Fruit fly (Drosophila melanogaster) whole organism, embryonic: ENCODE results near the gene CG32554.

ENCODE experiments used
- Asciz ChIP-seq: fragments of 200-800 bp; sonication (Bioruptor generic); optimal IDR thresholded peaks from 2 replicates; lab custom pipeline; 2017; ENCODE audit warnings: missing biosample characterization, mild to moderate bottlenecking, missing genetic modification characterization, missing genetic modification reagents
- Bteb2 ChIP-seq: fragments of 200-800 bp; sonication (Bioruptor generic); optimal IDR thresholded peaks from 2 replicates; lab custom pipeline; 2016; ENCODE audit warnings: missing biosample characterization, missing genetic modification characterization
- CG11093 ChIP-seq: fragments of 200-800 bp; sonication (Bioruptor generic); IDR thresholded peaks from 3 replicates; pipeline ENCODE4 v1.3.6; 2022; ENCODE audit warnings: missing biosample characterization, missing genetic modification characterization
- CG11456 ChIP-seq: fragments of 200-800 bp; sonication (Bioruptor generic); IDR thresholded peaks from 3 replicates; pipeline ENCODE4 v1.3.6; 2022; ENCODE audit warnings: missing biosample characterization, missing genetic modification characterization
- CG13894 ChIP-seq: fragments of 200-800 bp; sonication (Bioruptor generic); optimal IDR thresholded peaks from 3 replicates; lab custom pipeline; 2018; ENCODE audit warnings: missing biosample characterization, mild to moderate bottlenecking, missing genetic modification characterization, moderate library complexity
- CG14667 ChIP-seq: fragments of 200-800 bp; sonication (Bioruptor generic); IDR thresholded peaks from 2 replicates; pipeline ENCODE4 v1.3.6; 2022; ENCODE audit warnings: missing biosample characterization, missing genetic modification characterization
- CG15696 ChIP-seq: fragments of 200-800 bp; sonication (Bioruptor generic); optimal IDR thresholded peaks from 2 replicates; lab custom pipeline; 2019; ENCODE audit warnings: missing biosample characterization, mild to moderate bottlenecking, missing genetic modification characterization, moderate library complexity
- CG17359 ChIP-seq: fragments of 200-800 bp; sonication (Bioruptor generic); optimal IDR thresholded peaks from 3 replicates; lab custom pipeline; 2018; ENCODE audit warnings: missing biosample characterization, mild to moderate bottlenecking, missing genetic modification characterization, moderate library complexity
- CG2116 ChIP-seq: fragments of 200-800 bp; sonication (Bioruptor generic); optimal IDR thresholded peaks from 3 replicates; lab custom pipeline; 2018; ENCODE audit warnings: missing biosample characterization, mild to moderate bottlenecking, missing genetic modification characterization
- CG2889 ChIP-seq: fragments of 200-800 bp; sonication (Bioruptor generic); IDR thresholded peaks from 3 replicates; pipeline ENCODE4 v1.3.6; 2022; ENCODE audit warnings: missing biosample characterization, missing genetic modification characterization
- CG31224 ChIP-seq: fragments of 200-800 bp; sonication (Bioruptor generic); IDR thresholded peaks from 2 replicates; pipeline ENCODE4 v1.3.6; 2022; ENCODE audit warnings: missing biosample characterization, missing genetic modification characterization
- CG31388 ChIP-seq: fragments of 200-800 bp; sonication (Bioruptor generic); optimal IDR thresholded peaks from 2 replicates; lab custom pipeline; 2016; ENCODE audit warnings: missing biosample characterization, missing genetic modification characterization
- CG4328 ChIP-seq: fragments of 200-800 bp; sonication (Bioruptor generic); optimal IDR thresholded peaks from 3 replicates; lab custom pipeline; 2017; ENCODE audit warnings: missing biosample characterization, missing genetic modification reagents, missing genetic modification characterization
- CG4404 ChIP-seq: fragments of 200-800 bp; sonication (Bioruptor generic); IDR thresholded peaks from 2 replicates; pipeline ENCODE4 v1.3.6; 2022; ENCODE audit warnings: missing biosample characterization, missing genetic modification characterization
- CG6254 ChIP-seq: fragments of 200-800 bp; sonication (Bioruptor generic); optimal IDR thresholded peaks from 3 replicates; lab custom pipeline; 2017; ENCODE audit warnings: mild to moderate bottlenecking, missing biosample characterization, missing genetic modification reagents, missing genetic modification characterization
- CG6654 ChIP-seq: fragments of 200-800 bp; sonication (Bioruptor generic); optimal IDR thresholded peaks from 2 replicates; lab custom pipeline; 2017; ENCODE audit warnings: missing biosample characterization, mild to moderate bottlenecking, missing genetic modification characterization
- CG6683 ChIP-seq: fragments of 200-800 bp; sonication (Bioruptor generic); optimal IDR thresholded peaks from 2 replicates; lab custom pipeline; 2017; ENCODE audit warnings: missing biosample characterization, mild to moderate bottlenecking, missing genetic modification characterization, missing genetic modification reagents
- CG7928 ChIP-seq: fragments of 200-800 bp; sonication (Bioruptor generic); optimal IDR thresholded peaks from 2 replicates; lab custom pipeline; 2017; ENCODE audit warnings: missing biosample characterization, mild to moderate bottlenecking, missing genetic modification characterization
- CG8089 ChIP-seq: fragments of 200-800 bp; sonication (Bioruptor generic); optimal IDR thresholded peaks from 3 replicates; lab custom pipeline; 2016; ENCODE audit warnings: missing biosample characterization, missing genetic modification characterization
- CG8388 ChIP-seq: fragments of 200-800 bp; sonication (Bioruptor generic); optimal IDR thresholded peaks from 2 replicates; lab custom pipeline; 2019; ENCODE audit warnings: missing biosample characterization, mild to moderate bottlenecking, missing genetic modification characterization, moderate library complexity
- Dll ChIP-seq: fragments of 200-800 bp; sonication (Bioruptor generic); IDR thresholded peaks from 4 replicates; pipeline ENCODE4 v1.3.6; 2022; ENCODE audit warnings: missing biosample characterization, missing genetic modification characterization; ENCODE audit not compliant: partially characterized antibody
- Ets97D ChIP-seq: fragments of 200-800 bp; sonication (Bioruptor generic); optimal IDR thresholded peaks from 3 replicates; lab custom pipeline; 2016; ENCODE audit warnings: missing biosample characterization, missing genetic modification characterization
- Fer1 ChIP-seq: fragments of 200-800 bp; sonication (Bioruptor generic); optimal IDR thresholded peaks from 2 replicates; lab custom pipeline; 2017; ENCODE audit warnings: missing biosample characterization, mild to moderate bottlenecking, missing genetic modification characterization
- Gug ChIP-seq: fragments of 200-800 bp; sonication (Bioruptor generic); IDR thresholded peaks from 4 replicates; pipeline ENCODE4 v1.3.6; 2022; ENCODE audit warnings: missing biosample characterization, missing genetic modification characterization
- NC2α ChIP-seq: fragments of 200-800 bp; sonication (Bioruptor generic); optimal IDR thresholded peaks from 2 replicates; lab custom pipeline; 2016; ENCODE audit warnings: missing biosample characterization, missing genetic modification characterization
- Nf-YC ChIP-seq: fragments of 200-800 bp; optimal IDR thresholded peaks from 3 replicates; lab custom pipeline; 2019; ENCODE audit warnings: missing biosample characterization, mild to moderate bottlenecking, missing genetic modification characterization, moderate library complexity
- PHDP ChIP-seq: fragments of 200-800 bp; sonication (Bioruptor generic); optimal IDR thresholded peaks from 3 replicates; lab custom pipeline; 2018; ENCODE audit warnings: missing biosample characterization, mild to moderate bottlenecking, missing genetic modification characterization, moderate library complexity
- Ssrp ChIP-seq: fragments of 200-800 bp; sonication (Bioruptor generic); optimal IDR thresholded peaks from 2 replicates; lab custom pipeline; 2018; ENCODE audit warnings: missing biosample characterization, mild to moderate bottlenecking, missing genetic modification characterization, moderate library complexity
- Stat92E ChIP-seq, 3 experiments: fragments of >200 bp in 2 of 3; fragments of 200-800 bp in 1 of 3; sonication (Bioruptor generic) in 1 of 3; optimal IDR thresholded peaks; 2 replicates each; lab custom pipeline; 2017 to 2019; ENCODE audit warnings: missing biosample characterization in 3 of 3, missing genetic modification characterization in 3 of 3, mild to moderate bottlenecking in 1 of 3, moderate library complexity in 1 of 3
- Xrp1 ChIP-seq: fragments of 200-800 bp; sonication (Bioruptor generic); IDR thresholded peaks from 2 replicates; pipeline ENCODE4 v1.3.6; 2022; ENCODE audit warnings: missing biosample characterization, missing genetic modification characterization
- ab ChIP-seq: fragments of 200-800 bp; sonication (Bioruptor generic); optimal IDR thresholded peaks from 2 replicates; lab custom pipeline; 2016; ENCODE audit warnings: missing biosample characterization, missing genetic modification characterization
- ap ChIP-seq: fragments of 200-800 bp; sonication (Bioruptor generic); IDR thresholded peaks from 2 replicates; pipeline ENCODE4 v1.3.6; 2022; ENCODE audit warnings: missing biosample characterization, missing genetic modification characterization
- ato ChIP-seq: fragments of 200-800 bp; sonication (Bioruptor generic); IDR thresholded peaks from 2 replicates; pipeline ENCODE4 v1.3.6; 2022; ENCODE audit warnings: missing biosample characterization, missing genetic modification characterization; ENCODE audit not compliant: partially characterized antibody
- bab2 ChIP-seq: fragments of 200-800 bp; sonication (Bioruptor generic); optimal IDR thresholded peaks from 2 replicates; lab custom pipeline; 2016; ENCODE audit warnings: missing biosample characterization, missing genetic modification characterization
- cwo ChIP-seq: fragments of 200-800 bp; sonication (Bioruptor generic); optimal IDR thresholded peaks from 3 replicates; lab custom pipeline; 2017; ENCODE audit warnings: missing biosample characterization, missing genetic modification characterization, mild to moderate bottlenecking, moderate library complexity, missing genetic modification reagents
- esg ChIP-seq: fragments of 200-800 bp; sonication (Bioruptor generic); conservative IDR thresholded peaks from 2 replicates; pipeline ENCODE4 v1.3.6; 2022; ENCODE audit warnings: missing biosample characterization, missing genetic modification characterization
- gro ChIP-seq: fragments of 200-800 bp; sonication (Bioruptor generic); optimal IDR thresholded peaks from 2 replicates; lab custom pipeline; 2016; ENCODE audit warnings: missing biosample characterization, missing genetic modification characterization
- gsb-n ChIP-seq: fragments of 200-800 bp; sonication (Bioruptor generic); optimal IDR thresholded peaks from 3 replicates; lab custom pipeline; 2018; ENCODE audit warnings: missing biosample characterization, mild to moderate bottlenecking, missing genetic modification characterization
- klu ChIP-seq: fragments of 200-800 bp; sonication (Bioruptor generic); IDR thresholded peaks from 2 replicates; pipeline ENCODE4 v1.3.6; 2022; ENCODE audit warnings: missing biosample characterization, missing genetic modification characterization
- lov ChIP-seq, 2 experiments: fragments of 200-800 bp in 1 of 2; fragments of >200 bp in 1 of 2; sonication (Bioruptor generic) in 1 of 2; IDR thresholded peaks in 1 of 2; optimal IDR thresholded peaks in 1 of 2; 2 replicates in 1 of 2; 3 replicates in 1 of 2; pipeline versions ENCODE4 v1.3.6 to Lab custom; 2017 to 2022; ENCODE audit warnings: missing biosample characterization in 1 of 2, missing genetic modification characterization in 1 of 2
- pb ChIP-seq: fragments of 200-800 bp; sonication (Bioruptor generic); optimal IDR thresholded peaks from 3 replicates; lab custom pipeline; 2016; ENCODE audit warnings: missing biosample characterization, missing genetic modification characterization
- pum ChIP-seq: fragments of 200-800 bp; sonication (Bioruptor generic); optimal IDR thresholded peaks from 2 replicates; lab custom pipeline; 2016; ENCODE audit warnings: missing biosample characterization, missing genetic modification characterization
- ro ChIP-seq: fragments of 200-800 bp; sonication (Bioruptor generic); IDR thresholded peaks from 2 replicates; pipeline ENCODE4 v1.3.6; 2022; ENCODE audit warnings: missing biosample characterization, missing genetic modification characterization
- scrt ChIP-seq: fragments of 200-800 bp; sonication (Bioruptor generic); optimal IDR thresholded peaks from 2 replicates; lab custom pipeline; 2018; ENCODE audit warnings: missing biosample characterization, mild to moderate bottlenecking, missing genetic modification characterization, moderate library complexity
- shn ChIP-seq: fragments of 200-800 bp; sonication (Bioruptor generic); optimal IDR thresholded peaks from 3 replicates; lab custom pipeline; 2016; ENCODE audit warnings: missing biosample characterization, missing genetic modification characterization
- sim ChIP-seq: fragments of 200-800 bp; sonication (Bioruptor generic); IDR thresholded peaks from 2 replicates; pipeline ENCODE4 v1.3.6; 2022; ENCODE audit warnings: missing biosample characterization, missing genetic modification characterization
- stwl ChIP-seq: fragments of 200-800 bp; sonication (Bioruptor generic); optimal IDR thresholded peaks from 3 replicates; lab custom pipeline; 2018; ENCODE audit warnings: missing biosample characterization, mild to moderate bottlenecking, missing genetic modification characterization, moderate library complexity
- trem ChIP-seq: fragments of 200-800 bp; optimal IDR thresholded peaks from 3 replicates; lab custom pipeline; 2019; ENCODE audit warnings: missing biosample characterization, mild to moderate bottlenecking, missing genetic modification characterization, moderate library complexity
- ttk ChIP-seq: fragments of 200-800 bp; sonication (Bioruptor generic); IDR thresholded peaks from 2 replicates; pipeline ENCODE4 v2.1.2; 2022; ENCODE audit warnings: missing biosample characterization, missing genetic modification characterization
- vnd ChIP-seq: fragments of 200-800 bp; sonication (Bioruptor generic); IDR thresholded peaks from 3 replicates; pipeline ENCODE4 v1.3.6; 2022; ENCODE audit warnings: missing biosample characterization, missing genetic modification characterization; ENCODE audit not compliant: partially characterized antibody
- zen ChIP-seq: fragments of 200-800 bp; sonication (Bioruptor generic); optimal IDR thresholded peaks from 3 replicates; lab custom pipeline; 2018; ENCODE audit warnings: missing biosample characterization, mild to moderate bottlenecking, missing genetic modification characterization, moderate library complexity

The CG32554 gene

dm6 chrX:17820252-17820651 lies 32.2 kb downstream of the CG32554 start:
- TF ChIP-seq CG6654 (GFP tag; lab: Kevin White, UChicago) (no peak), klu (no peak), ato (GFP tag; lab: Robert Waterston, UW) (no peak), Gug (GFP tag; lab: Robert Waterston, UW) (no peak), vnd (GFP tag; lab: Robert Waterston, UW) (no peak), CG7928 (GFP tag; lab: Kevin White, UChicago) (no peak), CG31388 (GFP tag; lab: Kevin White, UChicago) (no peak), CG15696 (tag; lab: Kevin White, UChicago) (peak; percentile 51), pb (GFP tag; lab: Kevin White, UChicago) (no peak), sim (GFP tag; lab: Robert Waterston, UW) (no peak), bab2 (GFP tag; lab: Kevin White, UChicago) (peak; percentile 3), gsb-n (tag; lab: Kevin White, UChicago) (no peak), Dll (GFP tag; lab: Robert Waterston, UW) (no peak), Stat92E (GFP tag; optimal IDR thresholded peaks at IDR 0.05; lab: Kevin White, UChicago) (no peak), CG4328 (GFP tag; lab: Kevin White, UChicago) (no peak), CG2889 (GFP tag; lab: Robert Waterston, UW) (no peak), ro (GFP tag; lab: Robert Waterston, UW) (no peak), trem (tag; lab: Kevin White, UChicago) (peak; percentile 30), CG14667 (GFP tag; lab: Robert Waterston, UW) (no peak), CG11093 (no peak), CG13894 (tag; lab: Kevin White, UChicago) (no peak), Asciz (GFP tag; lab: Kevin White, UChicago) (no peak), Fer1 (no peak), CG8388 (GFP tag; lab: Kevin White, UChicago) (no peak), CG31224 (GFP tag; lab: Robert Waterston, UW) (no peak), CG8089 (GFP tag; lab: Kevin White, UChicago) (peak; percentile 8), gro (GFP tag; lab: Kevin White, UChicago) (no peak), zen (tag; lab: Kevin White, UChicago) (no peak), ttk (no peak), ap (GFP tag; lab: Robert Waterston, UW) (no peak), CG6254 (GFP tag; lab: Kevin White, UChicago) (no peak), Ssrp (tag; lab: Kevin White, UChicago) (no peak), Nf-YC (peak; percentile 29), Ets97D (GFP tag; lab: Kevin White, UChicago) (no peak), lov (optimal IDR thresholded peaks at IDR 0.05; lab: Kevin White, UChicago) (no peak), lov (GFP tag; IDR thresholded peaks at IDR 0.05; lab: Robert Waterston, UW) (no peak), cwo (GFP tag; lab: Kevin White, UChicago) (no peak), NC2α (no peak), stwl (peak; percentile 31), CG2116 (no peak), CG17359 (peak; percentile 24), Bteb2 (GFP tag; lab: Kevin White, UChicago) (no peak), shn (GFP tag; lab: Kevin White, UChicago) (no peak), CG4404 (no peak), scrt (no peak), Xrp1 (GFP tag; lab: Robert Waterston, UW) (no peak), CG6683 (GFP tag; lab: Kevin White, UChicago) (no peak), esg (GFP tag; lab: Robert Waterston, UW) (no peak), ab (GFP tag; lab: Kevin White, UChicago) (no peak), CG11456 (peak; percentile 80; the same call in 2 of the 3 replicates), PHDP (tag; lab: Kevin White, UChicago) (no peak), pum (GFP tag; lab: Kevin White, UChicago) (no peak)
